Worm (Caenorhabditis elegans) whole organism, L3 larva: ENCODE data around the gene ZK1055.2.
A peak's percentile ranks its signal among the peaks of the same experiment; 100 is the strongest.

Experiments used
- R02D3.7 ChIP-seq: fragments of 150-350 bp; optimal IDR thresholded peaks from 2 replicates; lab custom pipeline; 2014; ENCODE audit warnings: missing biosample characterization, missing genetic modification characterization
- ZK546.5 ChIP-seq: sonication (generic microtip); optimal IDR thresholded peaks from 2 replicates; lab custom pipeline; 2017; ENCODE audit warnings: missing biosample characterization, missing genetic modification characterization
- aly-2 ChIP-seq: fragments of 150-350 bp; optimal IDR thresholded peaks from 2 replicates; lab custom pipeline; 2014; ENCODE audit warnings: missing biosample characterization, missing genetic modification characterization
- ama-1 ChIP-seq: fragments of 150-350 bp; optimal IDR thresholded peaks from 2 replicates; lab custom pipeline; 2018
- ceh-9 ChIP-seq: sonication (generic microtip); optimal IDR thresholded peaks from 2 replicates; lab custom pipeline; 2018; ENCODE audit warnings: missing biosample characterization, missing genetic modification characterization
- egl-27 ChIP-seq: sonication (generic microtip); optimal IDR thresholded peaks from 4 replicates; lab custom pipeline; 2017; ENCODE audit warnings: missing biosample characterization, missing genetic modification reagents, missing genetic modification characterization
- elt-1 ChIP-seq: fragments of 150-350 bp; optimal IDR thresholded peaks from 2 replicates; lab custom pipeline; 2014; ENCODE audit warnings: missing biosample characterization, missing genetic modification characterization
- elt-2 ChIP-seq: sonication (generic microtip); optimal IDR thresholded peaks from 2 replicates; lab custom pipeline; 2016; ENCODE audit warnings: missing genetic modification reagents, mild to moderate bottlenecking, missing genetic modification characterization, missing compliant biosample characterization
- eor-1 ChIP-seq, 2 experiments: fragments of 150-350 bp; optimal IDR thresholded peaks; 2 replicates each; lab custom pipeline; 2014 to 2018; ENCODE audit warnings: missing biosample characterization in 2 of 2, missing genetic modification characterization in 2 of 2
- fkh-10 ChIP-seq: sonication (generic microtip); optimal IDR thresholded peaks from 2 replicates; lab custom pipeline; 2017; ENCODE audit warnings: missing biosample characterization, missing genetic modification reagents, missing genetic modification characterization
- fkh-2 ChIP-seq: fragments of 150-350 bp; optimal IDR thresholded peaks from 2 replicates; lab custom pipeline; 2014; ENCODE audit warnings: missing biosample characterization, missing genetic modification reagents, missing genetic modification characterization
- hmg-11 ChIP-seq: sonication (generic microtip); optimal IDR thresholded peaks from 2 replicates; lab custom pipeline; 2016; ENCODE audit warnings: missing genetic modification characterization, missing compliant biosample characterization
- jun-1 ChIP-seq: fragments of 150-350 bp; optimal IDR thresholded peaks from 2 replicates; lab custom pipeline; 2014; ENCODE audit warnings: missing biosample characterization, missing genetic modification reagents, missing genetic modification characterization
- lin-15B ChIP-seq: fragments of 150-350 bp; optimal IDR thresholded peaks from 2 replicates; lab custom pipeline; 2014; ENCODE audit warnings: missing biosample characterization, missing genetic modification characterization
- lin-39 ChIP-seq: fragments of 150-350 bp; optimal IDR thresholded peaks from 2 replicates; lab custom pipeline; 2018; ENCODE audit warnings: missing biosample characterization, missing genetic modification reagents, missing genetic modification characterization
- lsy-12 ChIP-seq: sonication (generic microtip); optimal IDR thresholded peaks from 2 replicates; lab custom pipeline; 2016; ENCODE audit warnings: mild to moderate bottlenecking, missing genetic modification characterization, missing compliant biosample characterization
- mdl-1 ChIP-seq: fragments of 150-350 bp; optimal IDR thresholded peaks from 2 replicates; lab custom pipeline; 2014; ENCODE audit warnings: missing biosample characterization, missing genetic modification characterization
- mml-1 ChIP-seq: fragments of 150-350 bp; sonication (generic microtip); optimal IDR thresholded peaks from 3 replicates; lab custom pipeline; 2014; ENCODE audit warnings: missing biosample characterization, missing genetic modification characterization
- nfya-1 ChIP-seq: sonication (generic microtip); optimal IDR thresholded peaks from 2 replicates; lab custom pipeline; 2017; ENCODE audit warnings: missing genetic modification characterization, mild to moderate bottlenecking, missing compliant biosample characterization, antibody characterized with exemption, moderate library complexity; ENCODE audit not compliant: insufficient read depth
- nhr-11 ChIP-seq: fragments of 150-350 bp; optimal IDR thresholded peaks from 2 replicates; lab custom pipeline; 2014; ENCODE audit warnings: missing biosample characterization, missing genetic modification characterization
- nhr-23 ChIP-seq: fragments of 150-350 bp; optimal IDR thresholded peaks from 2 replicates; lab custom pipeline; 2014; ENCODE audit warnings: missing biosample characterization, missing genetic modification reagents, missing genetic modification characterization
- nhr-237 ChIP-seq: fragments of 150-350 bp; optimal IDR thresholded peaks from 2 replicates; lab custom pipeline; 2014; ENCODE audit warnings: missing biosample characterization, missing genetic modification characterization
- nhr-25 ChIP-seq: sonication (generic microtip); optimal IDR thresholded peaks from 2 replicates; lab custom pipeline; 2017; ENCODE audit warnings: missing biosample characterization, missing genetic modification characterization
- nhr-28 ChIP-seq: fragments of 150-350 bp; optimal IDR thresholded peaks from 2 replicates; lab custom pipeline; 2014; ENCODE audit warnings: missing biosample characterization, missing genetic modification characterization
- nhr-43 ChIP-seq: sonication (generic microtip); optimal IDR thresholded peaks from 2 replicates; lab custom pipeline; 2016; ENCODE audit warnings: mild to moderate bottlenecking, missing genetic modification characterization, missing compliant biosample characterization; ENCODE audit not compliant: poor library complexity, severe bottlenecking
- nhr-67 ChIP-seq: fragments of 150-350 bp; optimal IDR thresholded peaks from 2 replicates; lab custom pipeline; 2014; ENCODE audit warnings: missing biosample characterization, missing genetic modification characterization
- nhr-76 ChIP-seq: fragments of 150-350 bp; sonication (generic microtip); optimal IDR thresholded peaks from 5 replicates; lab custom pipeline; 2014; ENCODE audit warnings: missing biosample characterization, missing genetic modification characterization
- nhr-77 ChIP-seq: fragments of 150-350 bp; optimal IDR thresholded peaks from 2 replicates; lab custom pipeline; 2014; ENCODE audit warnings: missing biosample characterization, missing genetic modification characterization
- pha-4 ChIP-seq: fragments of 150-350 bp; optimal IDR thresholded peaks from 2 replicates; lab custom pipeline; 2014; ENCODE audit warnings: missing biosample characterization, missing genetic modification reagents, missing genetic modification characterization
- pqm-1 ChIP-seq: fragments of 150-350 bp; optimal IDR thresholded peaks from 2 replicates; lab custom pipeline; 2017; ENCODE audit warnings: missing biosample characterization, missing genetic modification characterization, inconsistent platforms
- skn-1 ChIP-seq: fragments of 150-350 bp; optimal IDR thresholded peaks from 2 replicates; lab custom pipeline; 2014; ENCODE audit warnings: missing biosample characterization, missing genetic modification characterization
- snpc-4 ChIP-seq: fragments of 150-350 bp; optimal IDR thresholded peaks from 2 replicates; lab custom pipeline; 2014; ENCODE audit warnings: missing biosample characterization, missing genetic modification characterization
- tbx-2 ChIP-seq: sonication (generic microtip); optimal IDR thresholded peaks from 2 replicates; lab custom pipeline; 2016; ENCODE audit warnings: mild to moderate bottlenecking, missing genetic modification characterization, missing compliant biosample characterization
- unc-39 ChIP-seq: sonication (generic microtip); optimal IDR thresholded peaks from 4 replicates; lab custom pipeline; 2017; ENCODE audit warnings: missing biosample characterization, missing genetic modification characterization
- zag-1 ChIP-seq: fragments of 150-350 bp; optimal IDR thresholded peaks from 2 replicates; lab custom pipeline; 2014; ENCODE audit warnings: missing biosample characterization, missing genetic modification characterization
- ztf-11 ChIP-seq: fragments of 150-350 bp; optimal IDR thresholded peaks from 2 replicates; lab custom pipeline; 2014; ENCODE audit warnings: missing biosample characterization, missing genetic modification characterization
- ztf-4 ChIP-seq: fragments of 150-350 bp; optimal IDR thresholded peaks from 2 replicates; lab custom pipeline; 2014; ENCODE audit warnings: missing biosample characterization, missing genetic modification characterization

Gene ZK1055.2

ce11 chrV:6590283-6590682 lies at the start of gene ZK1055.2:
Gene ZK1055.2, plus strand, starts transcription at chrV:6590583.
- no peak for TF ChIP-seq nhr-43

DNA sequence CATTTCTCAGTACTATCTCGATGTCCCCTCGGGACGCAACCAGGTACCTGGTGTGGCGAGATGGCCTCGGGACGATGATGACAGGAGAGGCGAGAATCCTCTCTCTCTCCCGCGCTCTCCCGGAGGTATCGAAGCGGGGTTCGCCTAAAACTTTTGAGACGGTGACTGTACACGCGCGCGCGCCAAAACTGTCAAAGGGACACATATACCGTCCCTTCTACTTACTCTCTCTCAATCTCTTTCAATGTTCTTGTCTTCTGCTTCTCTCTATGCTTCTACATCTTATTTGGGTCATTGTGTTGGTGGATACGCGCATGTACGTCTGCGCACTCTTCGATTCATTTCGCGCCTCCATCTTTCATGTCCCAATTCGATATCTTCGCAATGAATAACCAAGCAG lies 48.5 kb upstream of the ZK1055.2 start:
- TF ChIP-seq snpc-4 (tag; lab: Kevin White, UChicago) (no peak), mdl-1 (tag; lab: Kevin White, UChicago) (no peak), lin-39 (tag; lab: Kevin White, UChicago) (no peak), fkh-2 (no peak), ztf-4 (tag; lab: Kevin White, UChicago) (no peak), skn-1 (no peak), nhr-67 (tag; lab: Kevin White, UChicago) (no peak), fkh-10 (GFP tag; lab: Kevin White, UChicago) (no peak), ZK546.5 (tag; lab: Kevin White, UChicago) (no peak), nhr-77 (no peak), nhr-25 (tag; lab: Kevin White, UChicago) (peak; percentile 65), ztf-11 (tag; lab: Kevin White, UChicago) (no peak), nhr-23 (peak; percentile 84), nfya-1 (tag; lab: Kevin White, UChicago) (no peak), lin-15B (tag; lab: Kevin White, UChicago) (no peak), nhr-43 (peak; percentile 51), ama-1 (lab: Kevin White, UChicago) (peak; percentile 14), tbx-2 (no peak), hmg-11 (tag; lab: Kevin White, UChicago) (no peak), mml-1 (tag; lab: Kevin White, UChicago) (no peak), pha-4 (tag; lab: Kevin White, UChicago) (no peak), jun-1 (no peak), aly-2 (tag; lab: Kevin White, UChicago) (no peak), lsy-12 (tag; lab: Kevin White, UChicago) (no peak), nhr-11 (tag; lab: Kevin White, UChicago) (no peak), eor-1 (tag; optimal IDR thresholded peaks at IDR 0.05; lab: Kevin White, UChicago) (no peak), nhr-76 (no peak), nhr-237 (no peak), egl-27 (no peak), unc-39 (no peak), pqm-1 (no peak), elt-1 (tag; lab: Kevin White, UChicago) (no peak), R02D3.7 (tag; lab: Kevin White, UChicago) (no peak), ceh-9 (no peak), nhr-28 (tag; lab: Kevin White, UChicago) (no peak)

DNA sequence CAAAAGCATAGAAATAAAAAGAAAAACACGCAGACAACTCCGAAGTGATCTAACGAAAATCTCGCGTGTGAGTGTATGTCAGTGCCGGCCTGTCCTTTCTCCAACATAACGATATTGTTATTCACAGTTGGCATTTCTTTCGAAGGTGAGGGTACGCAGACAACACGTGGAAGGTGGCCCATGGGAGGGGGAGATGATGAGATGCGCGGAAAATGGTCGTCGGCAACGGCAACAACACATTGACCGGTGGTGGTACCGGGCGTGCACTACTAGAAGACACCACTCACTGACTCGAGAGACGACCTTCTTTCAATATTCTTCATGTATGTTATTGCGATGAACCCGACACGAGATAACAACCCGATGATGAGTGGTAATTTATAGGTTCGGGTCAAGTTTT lies 45.4 kb upstream of the ZK1055.2 start:
- TF ChIP-seq ama-1 (lab: Kevin White, UChicago) (no peak), nhr-67 (tag; lab: Kevin White, UChicago) (no peak), nhr-23 (peak; percentile 6), nhr-25 (tag; lab: Kevin White, UChicago) (peak; percentile 41), lsy-12 (tag; lab: Kevin White, UChicago) (peak; percentile 9), fkh-2 (no peak)

DNA sequence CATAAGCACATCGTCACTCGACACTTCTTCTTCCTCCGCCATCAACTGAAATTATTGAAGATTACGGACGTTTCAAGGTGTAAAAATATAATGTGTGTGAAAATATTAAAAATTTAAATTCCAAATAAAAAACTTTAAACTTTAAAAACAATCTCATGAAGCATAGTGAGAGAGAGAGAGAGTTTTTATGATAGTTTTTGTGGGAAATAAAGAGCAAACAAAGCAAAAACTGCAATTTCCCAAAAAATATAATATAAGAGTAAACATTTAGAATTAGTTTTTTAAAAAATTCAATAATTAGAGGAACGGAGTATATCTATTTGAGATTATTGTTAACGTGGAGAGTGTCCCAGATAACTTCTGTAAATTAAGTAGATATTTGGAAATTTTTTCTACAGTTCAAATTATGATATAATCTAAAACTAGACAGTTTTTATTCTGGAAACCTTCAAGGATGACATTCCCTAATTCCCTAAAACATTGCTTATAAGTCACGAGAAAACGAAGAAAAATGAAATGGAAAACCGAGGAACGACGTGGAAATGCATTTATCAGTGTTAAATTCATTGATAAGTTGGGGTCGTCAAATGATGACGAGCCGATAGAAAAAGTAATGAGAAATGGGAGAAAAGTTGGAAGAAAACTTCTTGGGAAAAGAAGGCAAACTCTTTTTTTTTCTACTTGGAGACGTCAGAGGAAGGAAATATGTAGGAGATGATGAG lies 43.8 kb upstream of the ZK1055.2 start, which contains the start of gene dre-1:
Gene dre-1, minus strand, starts transcription at position 51 of the 722 bp plus-strand sequence.
- TF ChIP-seq skn-1 (no peak), ZK546.5 (tag; lab: Kevin White, UChicago) (no peak), zag-1 (tag; lab: Kevin White, UChicago) (no peak), pha-4 (tag; lab: Kevin White, UChicago) (peak; percentile 3), elt-2 (peak; percentile 67), mml-1 (tag; lab: Kevin White, UChicago) (no peak)
- TF ChIP-seq, all 47 proteins: peak for 2
